Worm (Caenorhabditis elegans) whole organism, mixed stage, embryonic: ENCODE results near the gene F18C5.10.
A peak's percentile ranks its signal among the peaks of the same experiment; 100 is the strongest.

Experiments
- M03D4.4 ChIP-seq: sonication (generic microtip); optimal IDR thresholded peaks from 2 replicates; lab custom pipeline; 2017; ENCODE audit warnings: mild to moderate bottlenecking, missing genetic modification characterization, missing compliant biosample characterization
- bed-3 ChIP-seq: fragments of 200-800 bp; sonication (Bioruptor generic); optimal IDR thresholded peaks from 3 replicates; lab custom pipeline; 2018; ENCODE audit warnings: mild to moderate bottlenecking, missing genetic modification characterization, moderate library complexity, missing compliant biosample characterization
- ceh-39 ChIP-seq: fragments of 150-350 bp; optimal IDR thresholded peaks from 2 replicates; lab custom pipeline; 2014; ENCODE audit warnings: missing biosample characterization, missing genetic modification characterization
- ceh-43 ChIP-seq: fragments of 200-800 bp; sonication (Bioruptor generic); optimal IDR thresholded peaks from 2 replicates; lab custom pipeline; 2018; ENCODE audit warnings: mild to moderate bottlenecking, missing genetic modification characterization, moderate library complexity, missing compliant biosample characterization
- ceh-83 ChIP-seq: fragments of 200-800 bp; sonication (Bioruptor generic); optimal IDR thresholded peaks from 2 replicates; lab custom pipeline; 2018; ENCODE audit warnings: mild to moderate bottlenecking, missing genetic modification characterization, missing compliant biosample characterization
- ces-1 ChIP-seq: fragments of 150-350 bp; optimal IDR thresholded peaks from 2 replicates; lab custom pipeline; 2014; ENCODE audit warnings: missing biosample characterization, missing genetic modification reagents, missing genetic modification characterization
- drap-1 ChIP-seq: fragments of 200-800 bp; sonication (Bioruptor generic); optimal IDR thresholded peaks from 3 replicates; lab custom pipeline; 2018; ENCODE audit warnings: mild to moderate bottlenecking, missing genetic modification characterization, missing compliant biosample characterization
- elt-3 ChIP-seq: fragments of 150-350 bp; optimal IDR thresholded peaks from 2 replicates; lab custom pipeline; 2014; ENCODE audit warnings: missing biosample characterization, missing genetic modification characterization
- flh-1 ChIP-seq: fragments of 200-800 bp; sonication (Bioruptor generic); optimal IDR thresholded peaks from 2 replicates; lab custom pipeline; 2018; ENCODE audit warnings: mild to moderate bottlenecking, missing genetic modification characterization, moderate library complexity, missing compliant biosample characterization
- ham-2 ChIP-seq: fragments of 200-800 bp; sonication (Bioruptor generic); optimal IDR thresholded peaks from 2 replicates; lab custom pipeline; 2018; ENCODE audit warnings: mild to moderate bottlenecking, missing genetic modification characterization, missing compliant biosample characterization
- hlh-1 ChIP-seq: fragments of 150-350 bp; optimal IDR thresholded peaks from 2 replicates; lab custom pipeline; 2014; ENCODE audit warnings: missing biosample characterization, missing genetic modification reagents, missing genetic modification characterization
- lin-13 ChIP-seq: fragments of 150-350 bp; optimal IDR thresholded peaks from 2 replicates; lab custom pipeline; 2014; ENCODE audit warnings: missing biosample characterization, missing genetic modification characterization
- lin-32 ChIP-seq: fragments of 200-800 bp; sonication (Bioruptor generic); optimal IDR thresholded peaks from 2 replicates; lab custom pipeline; 2018; ENCODE audit warnings: mild to moderate bottlenecking, missing genetic modification characterization, missing compliant biosample characterization
- lsy-2 ChIP-seq: fragments of 150-350 bp; optimal IDR thresholded peaks from 2 replicates; lab custom pipeline; 2014; ENCODE audit warnings: missing biosample characterization, missing genetic modification characterization
- mab-5 ChIP-seq: fragments of 150-350 bp; optimal IDR thresholded peaks from 2 replicates; lab custom pipeline; 2014; ENCODE audit warnings: missing biosample characterization, missing genetic modification characterization
- mep-1 ChIP-seq: fragments of 150-350 bp; optimal IDR thresholded peaks from 2 replicates; lab custom pipeline; 2017; ENCODE audit warnings: missing biosample characterization, missing genetic modification reagents, missing genetic modification characterization, inconsistent platforms
- mls-2 ChIP-seq: sonication (generic microtip); optimal IDR thresholded peaks from 2 replicates; lab custom pipeline; 2016; ENCODE audit warnings: mild to moderate bottlenecking, missing genetic modification characterization, moderate library complexity, missing compliant biosample characterization
- nhr-12 ChIP-seq: fragments of 150-350 bp; optimal IDR thresholded peaks from 2 replicates; lab custom pipeline; 2014; ENCODE audit warnings: missing biosample characterization, missing genetic modification characterization
- nhr-237 ChIP-seq: fragments of 150-350 bp; optimal IDR thresholded peaks from 2 replicates; lab custom pipeline; 2014; ENCODE audit warnings: missing biosample characterization, missing genetic modification characterization
- nhr-28 ChIP-seq: fragments of 150-350 bp; optimal IDR thresholded peaks from 2 replicates; lab custom pipeline; 2014; ENCODE audit warnings: missing biosample characterization, missing genetic modification characterization
- nhr-76 ChIP-seq: sonication (generic microtip); optimal IDR thresholded peaks from 2 replicates; lab custom pipeline; 2017; ENCODE audit warnings: missing biosample characterization, missing genetic modification characterization
- pha-4 ChIP-seq: fragments of 150-350 bp; optimal IDR thresholded peaks from 2 replicates; lab custom pipeline; 2018; ENCODE audit warnings: missing biosample characterization, missing genetic modification reagents, missing genetic modification characterization
- sem-2 ChIP-seq: fragments of 200-800 bp; sonication (Bioruptor generic); optimal IDR thresholded peaks from 2 replicates; lab custom pipeline; 2018; ENCODE audit warnings: mild to moderate bottlenecking, missing genetic modification characterization, missing compliant biosample characterization
- snpc-4 ChIP-seq: fragments of 150-350 bp; optimal IDR thresholded peaks from 2 replicates; lab custom pipeline; 2014; ENCODE audit warnings: missing biosample characterization, missing genetic modification characterization
- sptf-1 ChIP-seq: sonication (generic microtip); optimal IDR thresholded peaks from 2 replicates; lab custom pipeline; 2017; ENCODE audit warnings: mild to moderate bottlenecking, missing genetic modification characterization, moderate library complexity, missing compliant biosample characterization
- tbx-8 ChIP-seq: fragments of 200-800 bp; sonication (Bioruptor generic); optimal IDR thresholded peaks from 2 replicates; lab custom pipeline; 2018; ENCODE audit warnings: mild to moderate bottlenecking, missing genetic modification characterization, moderate library complexity, missing compliant biosample characterization
- unc-120 ChIP-seq: sonication (generic microtip); optimal IDR thresholded peaks from 2 replicates; lab custom pipeline; 2017; ENCODE audit warnings: missing genetic modification characterization, missing compliant biosample characterization; ENCODE audit not compliant: poor library complexity, severe bottlenecking
- unc-39 ChIP-seq: fragments of 150-350 bp; optimal IDR thresholded peaks from 2 replicates; lab custom pipeline; 2014; ENCODE audit warnings: missing biosample characterization, missing genetic modification characterization
- unc-62 ChIP-seq: fragments of 150-350 bp; optimal IDR thresholded peaks from 2 replicates; lab custom pipeline; 2014; ENCODE audit warnings: missing biosample characterization, missing genetic modification reagents, missing genetic modification characterization
- zip-8 ChIP-seq: fragments of 150-350 bp; optimal IDR thresholded peaks from 2 replicates; lab custom pipeline; 2014; ENCODE audit warnings: missing biosample characterization, missing genetic modification characterization
- ztf-11 ChIP-seq: fragments of 150-350 bp; optimal IDR thresholded peaks from 2 replicates; lab custom pipeline; 2014; ENCODE audit warnings: missing biosample characterization, missing genetic modification characterization

The F18C5.10 gene

DNA sequence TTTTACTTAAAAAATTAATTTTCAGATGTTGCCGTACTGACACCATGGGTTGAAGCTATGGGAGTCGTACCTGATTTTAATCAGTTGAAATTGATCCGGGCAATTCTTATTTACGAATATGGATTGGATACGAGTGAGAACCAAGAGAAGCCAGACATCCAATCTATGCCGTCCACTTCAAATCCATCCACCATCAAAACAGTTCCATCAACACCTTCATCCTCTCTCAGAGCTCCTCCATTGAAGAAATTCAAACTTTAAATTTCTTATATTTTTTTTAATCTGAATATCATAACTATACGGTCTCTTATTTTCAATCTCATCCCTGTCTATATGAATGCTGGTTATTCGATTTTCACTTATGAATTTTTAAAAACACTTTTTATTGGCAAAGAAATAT, 2.4 kb downstream of the F18C5.10 start:
- TF ChIP-seq ztf-11 (tag; lab: Kevin White, UChicago) (no peak), mep-1 (tag; lab: Kevin White, UChicago) (no peak), sptf-1 (tag; lab: Kevin White, UChicago) (no peak), mab-5 (tag; lab: Kevin White, UChicago) (no peak), bed-3 (GFP tag; lab: Kevin White, UChicago) (no peak), unc-39 (tag; lab: Kevin White, UChicago) (no peak), lin-32 (GFP tag; lab: Kevin White, UChicago) (no peak), snpc-4 (tag; lab: Kevin White, UChicago) (no peak), nhr-76 (tag; lab: Kevin White, UChicago) (no peak), mls-2 (tag; lab: Kevin White, UChicago) (no peak), ceh-43 (GFP tag; lab: Kevin White, UChicago) (no peak), nhr-237 (tag; lab: Kevin White, UChicago) (no peak), flh-1 (GFP tag; lab: Kevin White, UChicago) (no peak), hlh-1 (no peak), drap-1 (no peak), pha-4 (tag; lab: Kevin White, UChicago) (no peak), zip-8 (no peak), unc-62 (no peak), tbx-8 (GFP tag; lab: Kevin White, UChicago) (no peak)
- TF ChIP-seq, all 35 proteins: peak for 0

- TF ChIP-seq M03D4.4: no peak
- TF ChIP-seq flh-1 (GFP tag; lab: Kevin White, UChicago): no peak
Measured at ce11 chrII:6554677-6555076, 6.6 kb downstream of the F18C5.10 start, which contains the start of gene wrn-1. Gene wrn-1 (plus strand): TSS chrII:6554977.

ce11 chrII:6544842-6545410, 16.3 kb downstream of the F18C5.10 start, which contains the start of gene lron-15:
Gene lron-15 (minus strand): TSS chrII:6544892.
- no peak for TF ChIP-seq ztf-11 (tag; lab: Kevin White, UChicago)
- peak; percentile 46 for TF ChIP-seq unc-120 (tag; lab: Kevin White, UChicago)
- TF ChIP-seq unc-62: peak; percentile 85
- peak; percentile 92 for TF ChIP-seq hlh-1

ce11 chrII:6535957-6536424, 25.3 kb downstream of the F18C5.10 start, which contains the start of gene utp-20:
Gene utp-20 (plus strand): TSS chrII:6536374.
- TF ChIP-seq unc-120 (tag; lab: Kevin White, UChicago): no peak
- peak; percentile 39 for TF ChIP-seq ceh-39 (tag; lab: Kevin White, UChicago)
- peak; percentile 25 for TF ChIP-seq nhr-237 (tag; lab: Kevin White, UChicago)
- no peak for TF ChIP-seq tbx-8 (GFP tag; lab: Kevin White, UChicago)
- TF ChIP-seq M03D4.4: no peak
- TF ChIP-seq lsy-2 (tag; lab: Kevin White, UChicago): peak; percentile 65
- no peak for TF ChIP-seq nhr-28 (tag; lab: Kevin White, UChicago)
- no peak for TF ChIP-seq unc-62
- TF ChIP-seq mep-1 (tag; lab: Kevin White, UChicago): no peak
- no peak for TF ChIP-seq sem-2 (GFP tag; lab: Kevin White, UChicago)
- TF ChIP-seq ham-2 (GFP tag; lab: Kevin White, UChicago): no peak
- peak; percentile 84 for TF ChIP-seq ces-1 (GFP tag; lab: Kevin White, UChicago)
- no peak for TF ChIP-seq nhr-12 (tag; lab: Kevin White, UChicago)
- TF ChIP-seq, all 35 proteins: peak for 4

ce11 chrII:6531940-6532339, 29.3 kb downstream of the F18C5.10 start, which contains the start of gene abcx-1:
Gene abcx-1 (plus strand): TSS chrII:6532163.
- TF ChIP-seq lsy-2 (tag; lab: Kevin White, UChicago) (no peak), elt-3 (tag; lab: Kevin White, UChicago) (no peak), nhr-12 (tag; lab: Kevin White, UChicago) (no peak), ces-1 (GFP tag; lab: Kevin White, UChicago) (no peak), ceh-83 (GFP tag; lab: Kevin White, UChicago) (no peak), sem-2 (GFP tag; lab: Kevin White, UChicago) (no peak), lin-13 (no peak), sptf-1 (tag; lab: Kevin White, UChicago) (no peak), nhr-237 (tag; lab: Kevin White, UChicago) (no peak), ham-2 (GFP tag; lab: Kevin White, UChicago) (no peak), mep-1 (tag; lab: Kevin White, UChicago) (no peak), pha-4 (tag; lab: Kevin White, UChicago) (no peak), ceh-43 (GFP tag; lab: Kevin White, UChicago) (no peak), nhr-76 (tag; lab: Kevin White, UChicago) (no peak), snpc-4 (tag; lab: Kevin White, UChicago) (no peak)
